Worm (Caenorhabditis elegans) whole organism, midembryonic: ENCODE results near the gene C47D2.1.

ENCODE experiments used
- T22C8.4 ChIP-seq: fragments of 200-800 bp; sonication (Bioruptor generic); IDR thresholded peaks from 2 replicates; pipeline ENCODE4 v1.3.6; 2022; ENCODE audit warnings: missing genetic modification characterization, missing compliant biosample characterization
- flt-1 ChIP-seq: fragments of 200-800 bp; sonication (Bioruptor generic); IDR thresholded peaks from 2 replicates; pipeline ENCODE4 v1.3.6; 2022; ENCODE audit warnings: missing genetic modification characterization, missing compliant biosample characterization
- klf-2 ChIP-seq: fragments of 200-800 bp; sonication (Bioruptor generic); conservative IDR thresholded peaks from 2 replicates; pipeline ENCODE4 v1.3.6; 2022; ENCODE audit warnings: missing genetic modification reagents, missing genetic modification characterization, missing compliant biosample characterization
- med-1 ChIP-seq: sonication (generic microtip); optimal IDR thresholded peaks from 2 replicates; lab custom pipeline; 2017; ENCODE audit warnings: missing genetic modification characterization, mild to moderate bottlenecking, missing compliant biosample characterization, antibody characterized with exemption, missing genetic modification reagents; ENCODE audit not compliant: insufficient read depth
- ref-1 ChIP-seq: fragments of 200-800 bp; sonication (Bioruptor generic); conservative IDR thresholded peaks from 2 replicates; pipeline ENCODE4 v1.3.6; 2022; ENCODE audit warnings: missing genetic modification reagents, missing genetic modification characterization, missing compliant biosample characterization
- ztf-23 ChIP-seq: fragments of 200-800 bp; sonication (Bioruptor generic); IDR thresholded peaks from 2 replicates; pipeline ENCODE4 v1.3.6; 2022; ENCODE audit warnings: missing genetic modification reagents, missing genetic modification characterization, missing compliant biosample characterization
- ztf-29 ChIP-seq: fragments of 200-800 bp; sonication (Bioruptor generic); IDR thresholded peaks from 2 replicates; pipeline ENCODE4 v1.3.6; 2022; ENCODE audit warnings: missing genetic modification reagents, missing genetic modification characterization, missing compliant biosample characterization

DNA sequence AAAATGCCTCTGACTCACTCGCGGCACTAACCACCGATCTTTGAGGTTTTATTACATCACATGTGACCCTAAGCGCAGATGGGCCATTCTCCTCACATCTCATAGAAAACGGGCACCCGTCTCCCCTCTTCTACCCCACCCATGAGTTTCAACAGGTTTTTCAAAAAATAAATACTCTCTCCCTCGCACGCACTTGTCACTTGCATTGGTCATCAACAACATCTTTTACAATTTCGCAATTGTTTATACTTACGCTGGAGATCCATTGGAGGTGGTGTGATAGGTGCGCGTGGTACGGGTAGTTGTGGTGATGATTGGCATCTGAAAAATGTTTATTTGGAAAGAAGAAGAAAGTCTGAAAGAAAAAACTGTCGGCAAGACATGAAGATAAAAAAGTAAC lies 21.1 kb downstream of the C47D2.1 start, which contains the start of gene M60.4:
- TF ChIP-seq flt-1 (GFP tag; lab: Robert Waterston, UW) (no peak), ref-1 (GFP tag; lab: Robert Waterston, UW) (no peak), ztf-29 (no peak), klf-2 (GFP tag; lab: Robert Waterston, UW) (no peak), T22C8.4 (GFP tag; lab: Robert Waterston, UW) (no peak), med-1 (no peak), ztf-23 (GFP tag; lab: Robert Waterston, UW) (no peak)
